Fruit fly (Drosophila melanogaster): ENCODE data around the gene Cox17.

Gene Cox17

DNA sequence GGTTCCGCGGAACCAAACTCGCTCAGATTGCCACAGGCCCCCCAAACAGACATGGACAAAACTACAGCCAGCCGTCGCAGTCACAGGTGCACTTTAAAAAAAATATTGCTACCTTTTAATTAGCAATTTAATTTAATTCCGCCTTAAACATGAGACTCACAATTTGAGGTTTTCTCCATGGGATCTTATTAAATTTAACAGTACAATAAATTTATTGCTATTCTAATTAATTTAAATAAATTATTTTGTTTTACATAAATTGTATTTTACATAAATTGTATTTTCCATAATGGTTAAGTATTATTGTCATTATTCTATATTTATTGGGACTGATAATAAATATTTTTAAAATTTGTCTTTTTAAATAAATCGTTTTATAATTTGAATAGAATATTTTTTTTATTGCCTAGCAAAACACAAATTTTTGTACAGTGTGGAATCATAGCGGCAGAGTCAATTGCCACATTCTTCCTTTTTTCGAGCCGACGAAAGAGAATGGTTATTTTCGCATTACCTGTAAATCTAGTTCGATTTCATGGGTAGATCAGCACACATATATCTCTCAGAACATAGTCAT is 39.0 kb upstream of the Cox17 start (continued):
- TF ChIP-seq Lhr (GFP tag; optimal IDR thresholded peaks at IDR 0.05), result no peak
- no peak for TF ChIP-seq ab (GFP tag; optimal IDR thresholded peaks at IDR 0.05)
- TF ChIP-seq CG11504 (tag; optimal IDR thresholded peaks at IDR 0.05), result peak; percentile 62
- TF ChIP-seq CG6854 (GFP tag; optimal IDR thresholded peaks at IDR 0.05), result no peak
- TF ChIP-seq Side (GFP tag; optimal IDR thresholded peaks at IDR 0.05), result no peak
- peak; percentile 29; the same call in 1 of the 2 replicates for TF ChIP-seq Drgx (GFP tag; IDR thresholded peaks at IDR 0.05)
- TF ChIP-seq CG30403 (GFP tag; optimal IDR thresholded peaks at IDR 0.05), result peak; percentile 14
- TF ChIP-seq zf30C (GFP tag; optimal IDR thresholded peaks at IDR 0.05), result no peak
- TF ChIP-seq wor (GFP tag; IDR thresholded peaks at IDR 0.05), result no peak
- TF ChIP-seq B-H2 (GFP tag; optimal IDR thresholded peaks at IDR 0.05), result no peak
- TF ChIP-seq HmgZ (tag; optimal IDR thresholded peaks at IDR 0.05), result no peak
- no peak for TF ChIP-seq odd (GFP tag; optimal IDR thresholded peaks at IDR 0.05)
- TF ChIP-seq kay (GFP tag; optimal IDR thresholded peaks at IDR 0.05), result no peak
- TF ChIP-seq CG11093 (GFP tag; IDR thresholded peaks at IDR 0.05), result no peak
- TF ChIP-seq HHEX (GFP tag; optimal IDR thresholded peaks at IDR 0.05), result no peak
- TF ChIP-seq hbn (GFP tag; IDR thresholded peaks at IDR 0.05; ENCODE audit: partially characterized antibody), result no peak
- TF ChIP-seq CTCF (GFP tag; optimal IDR thresholded peaks at IDR 0.05), result no peak
- no peak for TF ChIP-seq CG1603 (tag; optimal IDR thresholded peaks at IDR 0.05)
- TF ChIP-seq CG18262 (tag; optimal IDR thresholded peaks at IDR 0.05), result peak; percentile 38
- TF ChIP-seq NK7.1 (GFP tag; optimal IDR thresholded peaks at IDR 0.05), result no peak
- no peak for TF ChIP-seq YL-1 (GFP tag; optimal IDR thresholded peaks at IDR 0.05)
- no peak for TF ChIP-seq Hsf (GFP tag; optimal IDR thresholded peaks at IDR 0.05)
- TF ChIP-seq chinmo (GFP tag; IDR thresholded peaks at IDR 0.05; ENCODE audit: partially characterized antibody), result no peak
- TF ChIP-seq Pdp1 (GFP tag; optimal IDR thresholded peaks at IDR 0.05), result no peak
- no peak for TF ChIP-seq CG4360 (GFP tag; IDR thresholded peaks at IDR 0.05)
- no peak for TF ChIP-seq CG1602 (GFP tag; optimal IDR thresholded peaks at IDR 0.05)
- TF ChIP-seq sqz (GFP tag; optimal IDR thresholded peaks at IDR 0.05), result no peak
- no peak for TF ChIP-seq tll (GFP tag; optimal IDR thresholded peaks at IDR 0.05)
- TF ChIP-seq E2f1 (GFP tag; IDR thresholded peaks at IDR 0.05), result no peak
- no peak for TF ChIP-seq CG15601 (tag; optimal IDR thresholded peaks at IDR 0.05)
- TF ChIP-seq CG7556 (GFP tag; optimal IDR thresholded peaks at IDR 0.05), result peak; percentile 5
- peak; percentile 6 for TF ChIP-seq CG10979 (tag; optimal IDR thresholded peaks at IDR 0.05)
- TF ChIP-seq CG9932 (GFP tag; IDR thresholded peaks at IDR 0.05), result no peak
- TF ChIP-seq gsb-n (tag; optimal IDR thresholded peaks at IDR 0.05), result no peak
- TF ChIP-seq CG4820 (GFP tag; optimal IDR thresholded peaks at IDR 0.05), result no peak
- no peak for TF ChIP-seq Eip74EF (GFP tag; optimal IDR thresholded peaks at IDR 0.05)
- no peak for TF ChIP-seq Dad (GFP tag; optimal IDR thresholded peaks at IDR 0.05)
- TF ChIP-seq CG3847 (GFP tag; IDR thresholded peaks at IDR 0.05), result no peak
- no peak for TF ChIP-seq ttk (GFP tag; IDR thresholded peaks at IDR 0.05)
- TF ChIP-seq sob (GFP tag; IDR thresholded peaks at IDR 0.05), result no peak
- no peak for TF ChIP-seq kah (GFP tag; optimal IDR thresholded peaks at IDR 0.05)
- TF ChIP-seq CG14710 (tag; optimal IDR thresholded peaks at IDR 0.05), result no peak
- peak in 1 of 2 experiments; percentile 64 for TF ChIP-seq Hr51 (GFP tag; optimal IDR thresholded peaks at IDR 0.05)
- TF ChIP-seq HLHmδ (GFP tag; optimal IDR thresholded peaks at IDR 0.05), result no peak
- no peak for TF ChIP-seq CG12299 (tag; optimal IDR thresholded peaks at IDR 0.05)
- no peak for TF ChIP-seq CG18619 (GFP tag; optimal IDR thresholded peaks at IDR 0.05)
- TF ChIP-seq CG2712 (tag; optimal IDR thresholded peaks at IDR 0.05), result peak; percentile 37
- TF ChIP-seq CG3838 (GFP tag; optimal IDR thresholded peaks at IDR 0.05), result no peak
- TF ChIP-seq C15 (GFP tag; IDR thresholded peaks at IDR 0.05), result no peak
- TF ChIP-seq CG17359 (tag; optimal IDR thresholded peaks at IDR 0.05), result peak; percentile 8

All from whole organism, embryonic.